Worm (Caenorhabditis elegans) whole organism, late embryonic: Measurements from ENCODE around the gene nas-11.

Experiments
- ceh-19 ChIP-seq: fragments of 200-800 bp; sonication (Bioruptor generic); optimal IDR thresholded peaks from 2 replicates; lab custom pipeline; 2018; ENCODE audit warnings: mild to moderate bottlenecking, missing genetic modification characterization, missing compliant biosample characterization
- ceh-34 ChIP-seq: sonication (generic microtip); optimal IDR thresholded peaks from 2 replicates; lab custom pipeline; 2016; ENCODE audit warnings: mild to moderate bottlenecking, missing genetic modification characterization, missing compliant biosample characterization
- pha-4 ChIP-seq: fragments of 150-350 bp; optimal IDR thresholded peaks from 2 replicates; lab custom pipeline; 2018; ENCODE audit warnings: missing biosample characterization, missing genetic modification reagents, missing genetic modification characterization

DNA sequence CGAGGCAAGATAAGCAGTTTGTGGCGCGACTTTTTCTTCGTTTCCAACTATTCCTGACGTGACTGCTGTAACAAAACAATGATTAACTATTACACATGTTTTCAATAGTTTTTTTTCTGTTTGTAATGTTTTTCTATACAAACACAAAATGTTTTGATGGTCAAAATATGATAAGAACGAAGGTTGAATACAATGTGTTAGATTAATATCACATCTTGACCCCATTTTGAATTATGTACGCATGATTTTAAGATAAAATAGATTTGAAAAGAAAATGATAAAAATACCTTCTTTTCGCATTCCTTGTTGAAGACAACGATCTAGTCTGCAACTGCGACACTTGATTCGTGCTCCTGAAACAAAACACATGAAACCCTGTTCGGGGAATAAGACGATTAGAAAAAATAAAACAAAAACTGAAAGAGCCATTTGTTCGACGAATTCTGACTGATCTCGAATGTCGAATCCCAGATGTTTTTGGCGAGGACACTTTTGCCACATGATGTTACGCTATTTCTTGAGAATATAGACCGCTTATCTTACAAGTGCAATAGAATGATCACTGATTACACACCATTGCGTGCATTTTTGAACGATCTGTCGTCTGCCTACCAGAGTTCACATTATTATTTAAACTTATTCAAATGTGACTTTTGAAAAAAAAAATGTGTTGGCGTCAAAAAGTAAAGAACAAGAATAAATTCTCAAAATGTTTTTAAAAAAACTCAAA, 48.1 kb upstream of the nas-11 start:
- TF ChIP-seq pha-4 (tag; lab: Kevin White, UChicago) = no peak
- no peak for TF ChIP-seq ceh-19
- TF ChIP-seq ceh-34 (tag; lab: Kevin White, UChicago) = no peak
